Fruit fly (Drosophila melanogaster): ENCODE data around the gene CG18666.

CG18666 gene

dm6 chr2L:11037583-11038517, 3.3 kb downstream of the CG18666 start (continued):
- TF ChIP-seq CG15073 (GFP tag; optimal IDR thresholded peaks at IDR 0.05) (no peak), CG30020 (tag; optimal IDR thresholded peaks at IDR 0.05) (no peak), CG1647 (GFP tag; optimal IDR thresholded peaks at IDR 0.05) (no peak), Vsx1 (GFP tag; optimal IDR thresholded peaks at IDR 0.05) (peak; percentile 57), pnt (GFP tag; optimal IDR thresholded peaks at IDR 0.05) (peak; percentile 24), CG3995 (GFP tag; optimal IDR thresholded peaks at IDR 0.05) (no peak), nerfin-1 (tag; optimal IDR thresholded peaks at IDR 0.05) (no peak), ap (GFP tag; IDR thresholded peaks at IDR 0.05) (no peak), Rx (GFP tag; IDR thresholded peaks at IDR 0.05) (no peak), CG16813 (GFP tag; IDR thresholded peaks at IDR 0.05; ENCODE audit: partially characterized antibody) (no peak), HmgD (GFP tag; optimal IDR thresholded peaks at IDR 0.05) (no peak), bsh (GFP tag; optimal IDR thresholded peaks at IDR 0.05) (peak in 1 of 2 experiments; percentile 76), CG4617 (GFP tag; optimal IDR thresholded peaks at IDR 0.05; ENCODE audit: borderline replicate concordance) (no peak), slbo (GFP tag; IDR thresholded peaks at IDR 0.05) (peak; percentile 43), ro (GFP tag; IDR thresholded peaks at IDR 0.05) (no peak), unpg (GFP tag; optimal IDR thresholded peaks at IDR 0.05) (peak; percentile 76), Usf (GFP tag; optimal IDR thresholded peaks at IDR 0.05) (peak; percentile 24), CG12236 (GFP tag; optimal IDR thresholded peaks at IDR 0.05) (peak; percentile 2), btn (GFP tag; optimal IDR thresholded peaks at IDR 0.05) (no peak), exex (tag; optimal IDR thresholded peaks at IDR 0.05) (peak; percentile 46), CG8290 (GFP tag; optimal IDR thresholded peaks at IDR 0.05) (peak; percentile 14), CG8290 (tag; optimal IDR thresholded peaks at IDR 0.05) (peak in 1 of 2 experiments; percentile 16), CG8478 (optimal IDR thresholded peaks at IDR 0.05) (peak; percentile 43), Hand (GFP tag; optimal IDR thresholded peaks at IDR 0.05) (no peak), rib (GFP tag; IDR thresholded peaks at IDR 0.05) (peak; percentile 33; the same call in 1 of the 2 replicates), Rfx (GFP tag; IDR thresholded peaks at IDR 0.05) (peak; percentile 53; the same call in 1 of the 2 replicates), CG17802 (tag; optimal IDR thresholded peaks at IDR 0.05) (no peak), CG7271 (tag; optimal IDR thresholded peaks at IDR 0.05) (no peak), sens (GFP tag) (peak; percentile 95), Hr3 (GFP tag; optimal IDR thresholded peaks at IDR 0.05) (peak; percentile 51), CG8281 (tag; optimal IDR thresholded peaks at IDR 0.05) (no peak), Atf6 (GFP tag; IDR thresholded peaks at IDR 0.05) (peak; percentile 55; the same call in 1 of the 2 replicates), Ada2b (GFP tag; IDR thresholded peaks at IDR 0.05) (no peak), CG3838 (GFP tag; optimal IDR thresholded peaks at IDR 0.05) (peak; percentile 12), Mrtf (GFP tag; IDR thresholded peaks at IDR 0.05) (no peak), Pdp1 (GFP tag; optimal IDR thresholded peaks at IDR 0.05) (peak; percentile 9 to 34), CG16779 (GFP tag; IDR thresholded peaks at IDR 0.05) (no peak), HmgZ (tag; optimal IDR thresholded peaks at IDR 0.05) (no peak), E2f1 (GFP tag; IDR thresholded peaks at IDR 0.05) (no peak), CG6175 (GFP tag; IDR thresholded peaks at IDR 0.05) (no peak), pzg (GFP tag; optimal IDR thresholded peaks at IDR 0.05) (no peak), sr (GFP tag; IDR thresholded peaks at IDR 0.05) (no peak), fu2 (GFP tag; optimal IDR thresholded peaks at IDR 0.05) (no peak), Hmr (GFP tag; optimal IDR thresholded peaks at IDR 0.05) (peak; percentile 39), Awh (GFP tag; IDR thresholded peaks at IDR 0.05) (no peak; the same call in 1 of the 2 replicates), CG17385 (GFP tag; optimal IDR thresholded peaks at IDR 0.05) (peak; percentile 47), jigr1 (GFP tag; IDR thresholded peaks at IDR 0.05) (no peak), ase (GFP tag; IDR thresholded peaks at IDR 0.05) (no peak), CG17829 (tag; optimal IDR thresholded peaks at IDR 0.05) (peak; percentile 23), sim (GFP tag; IDR thresholded peaks at IDR 0.05) (0 out of 2 replicates have a peak, but pooled peaks have one; percentile 18)

Data from whole organism, embryonic.